Fruit fly (Drosophila melanogaster): ENCODE data around the gene Pen.
A peak's percentile ranks its signal among the peaks of the same experiment; 100 is the strongest.

Pen gene

DNA sequence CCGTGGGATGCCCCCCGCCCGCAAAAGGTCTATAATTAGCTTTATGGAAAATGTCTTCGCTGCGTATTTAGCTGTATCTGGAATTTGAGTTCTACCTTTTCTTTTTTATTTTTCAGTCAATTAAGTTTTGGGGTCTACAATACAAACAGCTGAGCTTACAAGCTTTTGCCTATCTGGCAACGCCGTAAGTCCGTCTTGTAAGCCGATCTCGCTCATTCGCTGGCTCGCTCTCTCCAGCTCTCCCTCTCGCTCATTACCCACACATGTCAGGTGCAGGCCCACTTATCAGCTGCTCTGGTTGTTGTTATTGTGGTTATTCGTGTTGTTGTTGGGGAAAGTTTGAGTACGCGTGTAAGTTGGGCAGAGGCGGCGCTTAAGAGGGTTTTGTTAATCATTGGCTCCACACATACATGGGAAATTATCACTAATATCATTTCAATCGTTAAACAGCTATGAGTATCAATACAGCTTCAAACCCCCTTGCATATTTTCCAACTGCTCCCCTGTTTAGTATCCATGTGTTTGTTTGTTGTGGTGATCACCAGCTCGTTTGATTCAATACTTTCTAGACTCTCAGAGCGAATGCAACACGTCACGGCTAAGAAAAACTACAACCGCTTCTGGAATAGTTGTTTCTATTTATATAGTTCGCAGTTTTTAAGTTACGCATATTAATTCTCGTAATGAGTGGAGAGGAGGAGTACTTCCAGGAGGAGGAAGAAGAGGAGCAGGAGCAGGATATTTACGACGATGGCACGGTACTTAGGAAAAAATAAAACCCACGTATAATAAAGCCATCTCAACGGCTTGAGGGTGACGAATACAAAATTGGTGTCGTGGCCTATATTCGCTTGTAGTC, 46.7 kb upstream of the Pen start (continued):
- TF ChIP-seq Neu2 (GFP tag; optimal IDR thresholded peaks at IDR 0.05; ENCODE audit: borderline replicate concordance): peak; percentile 80
- peak; percentile 88 for TF ChIP-seq CkIIα-i1 (GFP tag; IDR thresholded peaks at IDR 0.05)
- TF ChIP-seq lov (optimal IDR thresholded peaks at IDR 0.05): no peak
- TF ChIP-seq lov (GFP tag; IDR thresholded peaks at IDR 0.05): peak; percentile 92

DNA sequence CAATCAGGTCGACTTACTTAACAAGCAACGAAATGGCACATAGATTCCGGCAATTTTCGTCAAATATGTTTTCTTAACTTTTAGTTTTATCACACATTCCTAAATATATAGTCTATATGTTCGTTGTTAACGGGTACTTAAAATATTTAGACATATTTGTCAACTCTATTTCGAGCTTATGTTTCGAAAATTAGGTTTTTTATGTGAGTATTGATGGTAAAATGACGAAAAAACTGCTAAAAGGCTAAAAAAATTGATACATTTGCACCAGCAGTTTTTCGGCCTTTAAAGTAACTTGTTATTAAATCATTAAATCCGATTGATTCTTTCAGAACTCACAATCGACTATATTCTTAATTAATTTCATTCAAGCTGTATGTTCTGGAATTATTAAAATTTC, 39.3 kb upstream of the Pen start, which contains the start of gene CG13131:
TSS of gene CG13131 (minus strand) at position 101 of the 400 bp plus-strand sequence.
- no peak for TF ChIP-seq CG9215 (GFP tag; IDR thresholded peaks at IDR 0.05)
- no peak for TF ChIP-seq Ets65A (GFP tag)
- no peak for TF ChIP-seq Atf-2 (GFP tag; optimal IDR thresholded peaks at IDR 0.05)
- no peak for TF ChIP-seq CG32772 (GFP tag; IDR thresholded peaks at IDR 0.05)
- no peak for TF ChIP-seq Gsc (GFP tag; IDR thresholded peaks at IDR 0.05)
- TF ChIP-seq BEAF-32 (GFP tag; optimal IDR thresholded peaks at IDR 0.05): no peak
- TF ChIP-seq mam (GFP tag; optimal IDR thresholded peaks at IDR 0.05): no peak
- no peak for TF ChIP-seq CG1529 (GFP tag; optimal IDR thresholded peaks at IDR 0.05)
- no peak for TF ChIP-seq sim (GFP tag; IDR thresholded peaks at IDR 0.05)
- TF ChIP-seq hbn (GFP tag; IDR thresholded peaks at IDR 0.05; ENCODE audit: partially characterized antibody): no peak
- no peak for TF ChIP-seq CG6813 (GFP tag; optimal IDR thresholded peaks at IDR 0.05)
- no peak for TF ChIP-seq CG11560 (tag; IDR thresholded peaks at IDR 0.05)
- no peak for TF ChIP-seq sr (GFP tag; IDR thresholded peaks at IDR 0.05)
- no peak for TF ChIP-seq HLH3B (GFP tag; IDR thresholded peaks at IDR 0.05)
- no peak for TF ChIP-seq run (tag; optimal IDR thresholded peaks at IDR 0.05)
- no peak for TF ChIP-seq CG8765 (GFP tag; IDR thresholded peaks at IDR 0.05)
- TF ChIP-seq trem (tag; optimal IDR thresholded peaks at IDR 0.05): no peak
- no peak for TF ChIP-seq pan (optimal IDR thresholded peaks at IDR 0.05)
- TF ChIP-seq pan (GFP tag; optimal IDR thresholded peaks at IDR 0.05 in 1 of 2, IDR thresholded peaks at IDR 0.05 in 1 of 2): no peak
- TF ChIP-seq CG18011 (GFP tag; optimal IDR thresholded peaks at IDR 0.05): no peak
- TF ChIP-seq CG4404 (GFP tag; IDR thresholded peaks at IDR 0.05): no peak

DNA sequence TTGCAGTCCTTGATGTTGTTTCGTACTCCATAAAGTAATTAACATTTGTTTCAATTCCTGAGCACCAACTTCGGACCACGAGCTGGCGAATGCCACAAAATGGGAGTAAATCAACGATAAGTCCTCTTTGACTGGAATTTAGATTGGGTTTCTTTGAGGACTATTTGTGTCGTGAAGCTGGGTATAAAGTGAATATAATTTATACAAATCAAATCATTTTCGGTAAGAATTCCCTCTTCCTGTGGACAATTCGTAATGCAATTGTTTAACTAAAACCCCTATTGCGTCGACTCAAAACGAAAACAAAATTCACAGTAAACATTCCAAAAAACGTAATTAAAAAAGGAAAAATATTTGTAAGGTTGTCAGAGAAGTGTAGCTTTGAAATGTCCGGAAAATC, 30.3 kb upstream of the Pen start, which contains the start of gene CG13127:
TSS of gene CG13127 (plus strand) at position 301 of the 400 bp plus-strand sequence.
- TF ChIP-seq bigmax (GFP tag; optimal IDR thresholded peaks at IDR 0.05): no peak
- no peak for TF ChIP-seq z (GFP tag; IDR thresholded peaks at IDR 0.05)
- TF ChIP-seq Doc2 (GFP tag; IDR thresholded peaks at IDR 0.05): no peak
- TF ChIP-seq grau (tag; optimal IDR thresholded peaks at IDR 0.05): no peak
- TF ChIP-seq chn (GFP tag; optimal IDR thresholded peaks at IDR 0.05): no peak
- TF ChIP-seq Sry-β (GFP tag; optimal IDR thresholded peaks at IDR 0.05): no peak
- TF ChIP-seq CG8388 (GFP tag; optimal IDR thresholded peaks at IDR 0.05): no peak
- no peak for TF ChIP-seq psq (GFP tag; optimal IDR thresholded peaks at IDR 0.05)
- no peak for TF ChIP-seq CG1024 (GFP tag; IDR thresholded peaks at IDR 0.05)
- TF ChIP-seq ATbp (GFP tag; optimal IDR thresholded peaks at IDR 0.05): no peak
- no peak for TF ChIP-seq CG18599 (GFP tag; optimal IDR thresholded peaks at IDR 0.05)
- no peak for TF ChIP-seq sug (tag; optimal IDR thresholded peaks at IDR 0.05)
- no peak for TF ChIP-seq CG9876 (GFP tag; optimal IDR thresholded peaks at IDR 0.05)
- no peak for TF ChIP-seq CG1529 (GFP tag; optimal IDR thresholded peaks at IDR 0.05)
- no peak for TF ChIP-seq H15 (GFP tag; IDR thresholded peaks at IDR 0.05)
- no peak for TF ChIP-seq CG13123 (GFP tag; optimal IDR thresholded peaks at IDR 0.05)
- TF ChIP-seq CG8359 (GFP tag; optimal IDR thresholded peaks at IDR 0.05; ENCODE audit: borderline replicate concordance): no peak
- no peak for TF ChIP-seq Bgb (GFP tag; IDR thresholded peaks at IDR 0.05; ENCODE audit: partially characterized antibody)
- TF ChIP-seq CG14860 (GFP tag; IDR thresholded peaks at IDR 0.05; ENCODE audit: partially characterized antibody): no peak
- no peak for TF ChIP-seq CG15269 (tag; optimal IDR thresholded peaks at IDR 0.05)
